Fruit fly (Drosophila melanogaster): ENCODE measurements around the gene Lar.

Gene Lar

DNA sequence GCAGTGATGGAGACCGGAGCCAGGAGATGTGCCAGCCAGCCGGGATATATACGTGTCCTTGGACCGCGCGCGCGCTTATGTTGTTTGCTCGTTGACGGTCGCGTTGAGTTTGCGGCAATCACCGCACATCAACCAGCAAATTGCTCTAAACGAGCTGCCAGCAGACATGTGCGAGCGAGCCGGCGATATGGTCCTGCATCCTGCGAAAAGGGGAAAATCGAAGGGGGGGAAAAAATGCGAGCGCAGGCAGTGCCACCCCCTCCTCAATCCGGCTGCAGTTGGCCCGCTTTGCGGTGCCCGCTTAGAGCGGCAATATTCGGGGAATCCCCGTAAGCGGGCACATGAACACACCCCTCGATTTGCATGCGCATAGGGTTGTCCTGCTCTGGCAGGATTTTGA lies 182.5 kb downstream of the Lar start, which contains the start of gene bsh:
Gene bsh (minus strand): TSS at position 101 of the 400 bp plus-strand sequence.
- TF ChIP-seq CG8319 (GFP tag; optimal IDR thresholded peaks at IDR 0.05) (no peak), Smox (GFP tag; optimal IDR thresholded peaks at IDR 0.05) (no peak), CG11762 (GFP tag; optimal IDR thresholded peaks at IDR 0.05; ENCODE audit: insufficient read depth) (no peak), Hr39 (GFP tag; optimal IDR thresholded peaks at IDR 0.05) (no peak), CG11902 (GFP tag; optimal IDR thresholded peaks at IDR 0.05) (no peak), ss (GFP tag; optimal IDR thresholded peaks at IDR 0.05) (no peak), Sox102F (GFP tag; optimal IDR thresholded peaks at IDR 0.05) (no peak), Ets96B (tag; optimal IDR thresholded peaks at IDR 0.05) (no peak), cyc (GFP tag; optimal IDR thresholded peaks at IDR 0.05) (no peak), Eip75B (GFP tag; optimal IDR thresholded peaks at IDR 0.05) (no peak), CG6276 (GFP tag; optimal IDR thresholded peaks at IDR 0.05) (no peak), Hr38 (GFP tag; optimal IDR thresholded peaks at IDR 0.05) (no peak), CG32006 (GFP tag; optimal IDR thresholded peaks at IDR 0.05) (no peak), Eip78C (GFP tag) (no peak), spab (GFP tag; optimal IDR thresholded peaks at IDR 0.05) (no peak), CG9139 (GFP tag; optimal IDR thresholded peaks at IDR 0.05) (no peak), CG7368 (GFP tag; optimal IDR thresholded peaks at IDR 0.05) (no peak), CG8119 (GFP tag; IDR thresholded peaks at IDR 0.05) (no peak), Gug (GFP tag; IDR thresholded peaks at IDR 0.05) (no peak), CG16779 (tag; optimal IDR thresholded peaks at IDR 0.05) (no peak)

DNA sequence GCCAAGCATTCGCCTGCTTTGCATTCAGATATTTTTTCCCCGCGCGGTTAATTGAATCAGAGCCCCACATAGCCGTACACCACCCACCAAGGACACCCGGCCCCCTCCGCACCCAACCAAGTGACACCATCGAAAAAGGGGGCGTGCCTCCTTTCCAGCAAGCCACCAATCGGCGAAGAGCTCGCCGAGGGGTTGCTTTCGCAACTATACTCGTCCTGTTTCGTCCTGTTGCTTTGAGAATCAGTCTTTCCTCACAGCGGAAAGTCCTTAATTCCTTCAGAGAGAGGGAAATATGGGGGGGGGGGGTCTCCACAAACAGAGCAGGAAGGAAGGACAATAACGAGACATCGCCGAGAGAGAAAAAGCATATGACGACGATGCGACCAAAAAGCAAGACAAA lies 183.3 kb downstream of the Lar start:
- no peak for TF ChIP-seq CG8632 (GFP tag; optimal IDR thresholded peaks at IDR 0.05)
- TF ChIP-seq CG6276 (GFP tag; optimal IDR thresholded peaks at IDR 0.05): no peak
- no peak for TF ChIP-seq dac (GFP tag; optimal IDR thresholded peaks at IDR 0.05)
- no peak for TF ChIP-seq Sox14 (GFP tag; optimal IDR thresholded peaks at IDR 0.05)
- no peak for TF ChIP-seq fd85E (GFP tag; optimal IDR thresholded peaks at IDR 0.05)
- no peak for TF ChIP-seq achi (GFP tag; optimal IDR thresholded peaks at IDR 0.05)
- no peak for TF ChIP-seq CG34406 (GFP tag; optimal IDR thresholded peaks at IDR 0.05)
- no peak for TF ChIP-seq Met (GFP tag; optimal IDR thresholded peaks at IDR 0.05)

dm6 chr2L:19774278-19774677 lies 187.9 kb downstream of the Lar start:
- TF ChIP-seq CG31627 (GFP tag; optimal IDR thresholded peaks at IDR 0.05) (no peak), CG11294 (GFP tag; IDR thresholded peaks at IDR 0.05) (no peak), Met (GFP tag; optimal IDR thresholded peaks at IDR 0.05) (no peak), CG3919 (GFP tag; optimal IDR thresholded peaks at IDR 0.05) (no peak), CG6792 (GFP tag; optimal IDR thresholded peaks at IDR 0.05) (no peak), lz (GFP tag; optimal IDR thresholded peaks at IDR 0.05) (no peak), CG10669 (GFP tag; optimal IDR thresholded peaks at IDR 0.05) (no peak), CG6854 (GFP tag; optimal IDR thresholded peaks at IDR 0.05) (no peak), CG11902 (GFP tag; optimal IDR thresholded peaks at IDR 0.05) (no peak), CG9139 (GFP tag; optimal IDR thresholded peaks at IDR 0.05) (no peak), Blimp-1 (GFP tag; optimal IDR thresholded peaks at IDR 0.05) (no peak), CG6808 (GFP tag; optimal IDR thresholded peaks at IDR 0.05) (no peak), CG10631 (GFP tag; optimal IDR thresholded peaks at IDR 0.05) (no peak)
